Fruit fly (Drosophila melanogaster): ENCODE data around the gene Keap1.
A peak's percentile ranks its signal among the peaks of the same experiment; 100 is the strongest.

Gene Keap1

DNA sequence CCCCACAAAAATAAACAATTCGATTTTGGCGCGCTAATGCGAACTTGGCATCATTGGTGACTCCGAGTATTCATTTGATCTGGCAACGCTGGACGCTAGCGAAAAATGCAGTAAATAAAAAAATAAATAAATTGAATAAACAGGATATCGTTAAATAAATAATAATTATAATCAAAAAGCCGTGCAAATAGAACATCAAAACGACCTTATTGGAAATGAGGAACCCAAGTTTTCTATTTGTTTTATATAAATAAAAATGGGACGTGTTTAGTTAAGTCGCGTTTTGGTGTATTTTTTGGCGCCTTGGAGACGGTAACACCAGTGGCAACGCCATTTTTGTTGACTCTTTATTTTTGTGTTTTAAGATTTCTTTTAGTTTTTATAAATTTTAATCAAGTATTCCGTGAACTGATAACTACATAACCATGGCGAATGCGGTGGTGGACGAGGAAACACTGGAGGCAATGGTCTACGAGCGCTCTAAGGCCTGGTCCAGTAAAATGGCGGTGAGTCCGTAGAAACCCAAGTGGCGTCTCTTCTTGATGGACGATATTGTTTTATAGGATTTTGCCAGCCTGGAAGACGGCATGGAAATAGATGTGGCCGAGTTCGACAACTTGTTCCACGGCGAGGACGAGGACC, 8.4 kb upstream of the Keap1 start, which contains the start of gene cal1 (continued):
- TF ChIP-seq MESR4 (GFP tag; optimal IDR thresholded peaks at IDR 0.05) (peak; percentile 75), phol (tag; optimal IDR thresholded peaks at IDR 0.05) (peak; percentile 95), CG14710 (tag; optimal IDR thresholded peaks at IDR 0.05) (peak; percentile 84), CG2116 (GFP tag; optimal IDR thresholded peaks at IDR 0.05) (peak; percentile 61), CG17186 (GFP tag; optimal IDR thresholded peaks at IDR 0.05) (peak; percentile 11), dysf (GFP tag; IDR thresholded peaks at IDR 0.05) (no peak), CG18011 (GFP tag; optimal IDR thresholded peaks at IDR 0.05) (no peak), trem (tag; optimal IDR thresholded peaks at IDR 0.05) (peak; percentile 70), CG15514 (GFP tag; optimal IDR thresholded peaks at IDR 0.05) (peak; percentile 64), CG43689 (GFP tag; IDR thresholded peaks at IDR 0.05) (no peak), gfzf (GFP tag; optimal IDR thresholded peaks at IDR 0.05) (peak; percentile 65), knrl (GFP tag; IDR thresholded peaks at IDR 0.05; ENCODE audit: partially characterized antibody) (peak; percentile 52; the same call in 2 of the 3 replicates), CoRest (tag; optimal IDR thresholded peaks at IDR 0.05) (peak; percentile 38), CG4707 (GFP tag; optimal IDR thresholded peaks at IDR 0.05) (no peak), Adf1 (GFP tag; IDR thresholded peaks at IDR 0.05) (no peak), CTCF (GFP tag; optimal IDR thresholded peaks at IDR 0.05) (peak; percentile 4), ab (GFP tag; optimal IDR thresholded peaks at IDR 0.05) (no peak), nmo (GFP tag; optimal IDR thresholded peaks at IDR 0.05) (peak; percentile 49), tna (GFP tag; IDR thresholded peaks at IDR 0.05; ENCODE audit: partially characterized antibody) (no peak), CG2712 (tag; optimal IDR thresholded peaks at IDR 0.05) (peak; percentile 51), CG3726 (GFP tag; IDR thresholded peaks at IDR 0.05) (no peak), CG17385 (GFP tag; optimal IDR thresholded peaks at IDR 0.05) (no peak), CG17829 (tag; optimal IDR thresholded peaks at IDR 0.05) (peak; percentile 48), tll (GFP tag; optimal IDR thresholded peaks at IDR 0.05) (peak in 1 of 2 experiments; percentile 77), hkb (optimal IDR thresholded peaks at IDR 0.05) (peak; percentile 78), hkb (GFP tag; IDR thresholded peaks at IDR 0.05) (no peak), CG6654 (GFP tag; optimal IDR thresholded peaks at IDR 0.05) (no peak), amos (GFP tag; IDR thresholded peaks at IDR 0.05; ENCODE audit: partially characterized antibody) (0 out of 2 replicates have a peak, but pooled peaks have one; percentile 26), Sin3A (optimal IDR thresholded peaks at IDR 0.05) (peak; percentile 77), CG4404 (GFP tag; IDR thresholded peaks at IDR 0.05) (no peak), crp (GFP tag; optimal IDR thresholded peaks at IDR 0.05) (peak in 1 of 2 experiments; percentile 11), CG12104 (GFP tag; optimal IDR thresholded peaks at IDR 0.05) (no peak), sens (GFP tag) (peak; percentile 58), stwl (tag; optimal IDR thresholded peaks at IDR 0.05) (peak; percentile 40), YL-1 (GFP tag; optimal IDR thresholded peaks at IDR 0.05) (peak; percentile 73), E2f1 (GFP tag; IDR thresholded peaks at IDR 0.05) (0 out of 2 replicates have a peak, but pooled peaks have one; percentile 22), CG30020 (tag; optimal IDR thresholded peaks at IDR 0.05) (peak; percentile 39), H2.0 (GFP tag; IDR thresholded peaks at IDR 0.05) (no peak), Antp (GFP tag; optimal IDR thresholded peaks at IDR 0.05) (no peak), CG3847 (GFP tag; IDR thresholded peaks at IDR 0.05) (peak; percentile 32; the same call in 1 of the 2 replicates), Dp (GFP tag; optimal IDR thresholded peaks at IDR 0.05) (peak; percentile 97), Fer2 (tag; optimal IDR thresholded peaks at IDR 0.05) (no peak), CG7786 (GFP tag; optimal IDR thresholded peaks at IDR 0.05) (no peak), CG9797 (GFP tag; optimal IDR thresholded peaks at IDR 0.05) (peak; percentile 77), CG2678 (tag; optimal IDR thresholded peaks at IDR 0.05) (no peak)

All from whole organism, embryonic.